Fruit fly (Drosophila melanogaster): ENCODE results near the gene CG7484.

CG7484 gene

dm6 chr3L:17638649-17639048 is 15.8 kb upstream of the CG7484 start:
- no peak for TF ChIP-seq h (optimal IDR thresholded peaks at IDR 0.05)
- TF ChIP-seq psq (optimal IDR thresholded peaks at IDR 0.05): no peak
- TF ChIP-seq insv (optimal IDR thresholded peaks at IDR 0.05): no peak
- no peak for TF ChIP-seq Myc (optimal IDR thresholded peaks at IDR 0.05)
- no peak for TF ChIP-seq ttk (optimal IDR thresholded peaks at IDR 0.05)
- no peak for TF ChIP-seq Sin3A (optimal IDR thresholded peaks at IDR 0.05)

- no peak for TF ChIP-seq Myc (optimal IDR thresholded peaks at IDR 0.05)
- TF ChIP-seq ttk (optimal IDR thresholded peaks at IDR 0.05): no peak
- no peak for TF ChIP-seq insv (optimal IDR thresholded peaks at IDR 0.05)
- TF ChIP-seq psq (optimal IDR thresholded peaks at IDR 0.05): no peak
- no peak for TF ChIP-seq Sin3A (optimal IDR thresholded peaks at IDR 0.05)
- TF ChIP-seq h (optimal IDR thresholded peaks at IDR 0.05): no peak
Observed at dm6 chr3L:17642017-17642416, 12.4 kb upstream of the CG7484 start.

dm6 chr3L:17643985-17644905 is 10.2 kb upstream of the CG7484 start:
- no peak for TF ChIP-seq insv (optimal IDR thresholded peaks at IDR 0.05)
- no peak for TF ChIP-seq Sin3A (optimal IDR thresholded peaks at IDR 0.05)
- no peak for TF ChIP-seq ttk (optimal IDR thresholded peaks at IDR 0.05)
- TF ChIP-seq psq (optimal IDR thresholded peaks at IDR 0.05): no peak
- TF ChIP-seq Myc (optimal IDR thresholded peaks at IDR 0.05): no peak
- TF ChIP-seq h (optimal IDR thresholded peaks at IDR 0.05): no peak

- TF ChIP-seq ttk (optimal IDR thresholded peaks at IDR 0.05) (no peak), insv (optimal IDR thresholded peaks at IDR 0.05) (no peak), Myc (optimal IDR thresholded peaks at IDR 0.05) (no peak), h (optimal IDR thresholded peaks at IDR 0.05) (no peak), Sin3A (optimal IDR thresholded peaks at IDR 0.05) (no peak), psq (optimal IDR thresholded peaks at IDR 0.05) (no peak)
Observed at dm6 chr3L:17644906-17645244, 9.5 kb upstream of the CG7484 start, which contains the start of gene Pep. TSS of gene Pep (minus strand) at chr3L:17645036.

dm6 chr3L:17646637-17647036 is 7.8 kb upstream of the CG7484 start, which contains the start of gene CG43085:
TSS of gene CG43085 (minus strand) at chr3L:17646737.
- TF ChIP-seq Sin3A (optimal IDR thresholded peaks at IDR 0.05) (no peak), Myc (optimal IDR thresholded peaks at IDR 0.05) (no peak), ttk (optimal IDR thresholded peaks at IDR 0.05) (no peak), psq (optimal IDR thresholded peaks at IDR 0.05) (no peak), insv (optimal IDR thresholded peaks at IDR 0.05) (no peak), h (optimal IDR thresholded peaks at IDR 0.05) (no peak)

DNA sequence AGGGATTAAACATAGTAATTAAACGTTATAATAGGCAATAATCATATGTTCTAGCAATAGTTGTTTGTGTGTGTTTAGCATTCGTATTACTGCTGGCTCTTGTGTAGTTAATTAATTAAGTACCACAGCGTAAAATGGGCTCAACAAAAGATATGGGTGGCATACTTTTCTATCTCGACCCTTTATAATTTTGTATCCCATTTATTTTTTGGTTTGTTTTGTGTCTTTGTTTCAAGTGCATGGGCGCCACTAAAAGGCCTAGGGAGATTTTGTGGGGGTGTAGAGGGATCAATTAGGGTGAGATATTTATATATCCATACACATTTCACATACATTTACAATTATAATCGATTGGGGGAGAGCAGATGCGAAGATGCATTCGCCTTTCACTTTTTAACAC is 6.9 kb upstream of the CG7484 start:
- TF ChIP-seq h (optimal IDR thresholded peaks at IDR 0.05): no peak
- TF ChIP-seq ttk (optimal IDR thresholded peaks at IDR 0.05): no peak
- no peak for TF ChIP-seq psq (optimal IDR thresholded peaks at IDR 0.05)
- TF ChIP-seq insv (optimal IDR thresholded peaks at IDR 0.05): no peak
- no peak for TF ChIP-seq Sin3A (optimal IDR thresholded peaks at IDR 0.05)
- TF ChIP-seq Myc (optimal IDR thresholded peaks at IDR 0.05): no peak

- no peak for TF ChIP-seq psq (optimal IDR thresholded peaks at IDR 0.05)
- TF ChIP-seq h (optimal IDR thresholded peaks at IDR 0.05): no peak
- TF ChIP-seq ttk (optimal IDR thresholded peaks at IDR 0.05): no peak
Observed at dm6 chr3L:17651717-17652651, 2.4 kb upstream of the CG7484 start.

DNA sequence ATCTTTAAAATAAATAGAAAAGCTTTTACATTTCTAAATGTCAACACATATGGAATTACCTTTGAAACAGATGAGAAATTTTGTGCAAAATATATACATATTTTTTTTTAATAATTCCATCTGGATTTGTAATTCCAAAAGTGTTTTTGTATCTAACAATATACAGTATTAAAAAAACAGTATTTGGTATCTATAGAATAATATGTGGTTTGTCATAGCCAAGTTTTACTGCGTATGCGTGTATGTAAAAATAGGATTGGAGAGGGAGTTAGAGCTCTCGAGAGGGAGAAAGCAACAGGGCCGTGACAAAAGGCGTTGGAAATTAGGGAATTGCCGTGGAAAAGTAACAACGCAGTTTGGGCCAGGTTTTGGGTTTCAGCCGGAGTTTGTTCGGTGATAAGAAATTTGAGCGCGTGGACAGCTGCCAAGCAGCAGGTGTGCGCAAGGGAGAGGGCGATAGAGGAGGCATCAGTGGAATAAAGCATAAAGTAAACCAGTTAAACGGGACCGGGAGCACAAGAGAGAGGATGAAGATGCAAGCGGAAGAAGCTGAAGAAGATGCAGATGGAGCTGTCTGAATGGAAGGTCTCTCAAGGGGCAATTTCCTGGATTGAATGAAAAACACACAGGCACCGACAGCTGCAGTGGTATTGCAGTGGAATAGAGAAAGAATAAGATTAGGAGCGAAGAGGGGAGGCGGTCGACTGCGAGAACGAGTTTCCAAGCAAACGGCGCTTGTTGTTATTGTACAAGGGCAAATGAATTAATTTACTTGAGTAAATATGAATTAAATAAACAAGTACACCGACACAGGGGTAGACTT is 1.3 kb upstream of the CG7484 start:
- TF ChIP-seq h (optimal IDR thresholded peaks at IDR 0.05) (no peak), insv (optimal IDR thresholded peaks at IDR 0.05) (no peak), ttk (optimal IDR thresholded peaks at IDR 0.05) (no peak), Myc (optimal IDR thresholded peaks at IDR 0.05) (no peak), psq (optimal IDR thresholded peaks at IDR 0.05) (no peak), Sin3A (optimal IDR thresholded peaks at IDR 0.05) (no peak)

DNA sequence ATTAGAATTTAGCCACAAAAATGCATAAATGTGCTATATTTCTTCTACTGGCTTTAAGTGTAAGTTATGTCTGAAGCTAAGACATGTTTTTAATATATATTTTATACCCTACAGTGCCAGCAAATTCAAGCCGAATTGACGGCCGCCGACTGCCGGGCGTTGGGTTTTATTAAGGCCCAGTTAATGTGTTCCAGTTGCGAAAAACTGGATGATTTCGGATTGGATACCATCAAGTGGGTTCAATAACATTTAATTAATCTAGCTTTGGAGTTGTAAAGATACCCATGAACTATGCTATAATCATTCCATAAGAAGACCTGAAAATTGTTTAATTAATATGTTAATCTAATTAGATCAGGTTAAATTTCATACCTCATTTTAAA is 242 bp downstream of the CG7484 start:
- TF ChIP-seq Sin3A (optimal IDR thresholded peaks at IDR 0.05) (no peak), insv (optimal IDR thresholded peaks at IDR 0.05) (no peak), psq (optimal IDR thresholded peaks at IDR 0.05) (no peak), Myc (optimal IDR thresholded peaks at IDR 0.05) (no peak), ttk (optimal IDR thresholded peaks at IDR 0.05) (no peak), h (optimal IDR thresholded peaks at IDR 0.05) (no peak)

DNA sequence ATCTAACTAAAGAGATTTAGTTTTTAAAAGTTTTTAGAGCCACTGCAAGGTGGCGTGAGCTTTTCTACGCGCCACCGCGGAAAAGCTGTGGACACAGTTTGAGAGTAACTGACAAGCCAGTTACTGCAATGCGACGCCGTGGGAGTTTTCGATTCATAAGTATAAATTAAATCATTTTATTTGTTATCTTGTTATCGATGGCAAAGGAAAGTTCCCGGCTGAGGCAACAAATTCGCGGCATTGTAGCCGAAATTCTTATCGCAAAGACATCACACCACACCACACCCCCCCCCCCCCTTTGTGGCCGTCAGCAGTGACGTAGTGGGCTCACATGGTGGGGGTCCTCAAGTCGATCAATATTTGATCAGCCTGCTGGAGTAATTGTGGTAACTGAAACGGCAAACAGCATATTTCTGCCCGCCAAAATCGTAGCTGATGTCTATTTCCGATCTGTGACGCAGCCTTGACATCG is 1.5 kb downstream of the CG7484 start:
- TF ChIP-seq insv (optimal IDR thresholded peaks at IDR 0.05): no peak
- no peak for TF ChIP-seq Myc (optimal IDR thresholded peaks at IDR 0.05)
- no peak for TF ChIP-seq psq (optimal IDR thresholded peaks at IDR 0.05)
- TF ChIP-seq Sin3A (optimal IDR thresholded peaks at IDR 0.05): no peak
- no peak for TF ChIP-seq h (optimal IDR thresholded peaks at IDR 0.05)
- TF ChIP-seq ttk (optimal IDR thresholded peaks at IDR 0.05): no peak

dm6 chr3L:17656716-17657395 is 2.4 kb downstream of the CG7484 start:
- TF ChIP-seq h (optimal IDR thresholded peaks at IDR 0.05) (no peak), insv (optimal IDR thresholded peaks at IDR 0.05) (no peak), Sin3A (optimal IDR thresholded peaks at IDR 0.05) (no peak), psq (optimal IDR thresholded peaks at IDR 0.05) (no peak), ttk (optimal IDR thresholded peaks at IDR 0.05) (no peak)

Measured in Kc167 (cell line).